Worm (Caenorhabditis elegans) whole organism, L3 larva: Measurements from ENCODE around the gene nxf-1.

Experiments used
- R02D3.7 ChIP-seq: fragments of 150-350 bp; optimal IDR thresholded peaks from 2 replicates; lab custom pipeline; 2014; ENCODE audit warnings: missing biosample characterization, missing genetic modification characterization
- ZK546.5 ChIP-seq: sonication (generic microtip); optimal IDR thresholded peaks from 2 replicates; lab custom pipeline; 2017; ENCODE audit warnings: missing biosample characterization, missing genetic modification characterization
- ama-1 ChIP-seq: fragments of 150-350 bp; optimal IDR thresholded peaks from 2 replicates; lab custom pipeline; 2018
- ceh-28 ChIP-seq: fragments of 150-350 bp; optimal IDR thresholded peaks from 2 replicates; lab custom pipeline; 2014; ENCODE audit warnings: missing biosample characterization, missing genetic modification reagents, missing genetic modification characterization
- ceh-82 ChIP-seq: fragments of 150-350 bp; optimal IDR thresholded peaks from 2 replicates; lab custom pipeline; 2014; ENCODE audit warnings: missing biosample characterization, missing genetic modification characterization
- egl-5 ChIP-seq: fragments of 150-350 bp; optimal IDR thresholded peaks from 2 replicates; lab custom pipeline; 2017; ENCODE audit warnings: missing biosample characterization, missing genetic modification reagents, missing genetic modification characterization, inconsistent platforms
- elt-1 ChIP-seq: fragments of 150-350 bp; optimal IDR thresholded peaks from 2 replicates; lab custom pipeline; 2014; ENCODE audit warnings: missing biosample characterization, missing genetic modification characterization
- elt-3 ChIP-seq, 3 experiments: fragments of 150-350 bp in 1 of 3; sonication (generic microtip) in 2 of 3; optimal IDR thresholded peaks; 2 replicates in 2 of 3; 4 replicates in 1 of 3; lab custom pipeline; 2014 to 2017; ENCODE audit warnings: missing biosample characterization in 3 of 3, missing genetic modification characterization in 3 of 3
- fkh-10 ChIP-seq: sonication (generic microtip); optimal IDR thresholded peaks from 2 replicates; lab custom pipeline; 2017; ENCODE audit warnings: missing biosample characterization, missing genetic modification reagents, missing genetic modification characterization
- fkh-2 ChIP-seq: fragments of 150-350 bp; optimal IDR thresholded peaks from 2 replicates; lab custom pipeline; 2014; ENCODE audit warnings: missing biosample characterization, missing genetic modification reagents, missing genetic modification characterization
- fos-1 ChIP-seq: fragments of 150-350 bp; optimal IDR thresholded peaks from 2 replicates; lab custom pipeline; 2014; ENCODE audit warnings: missing biosample characterization, missing genetic modification characterization
- hmg-11 ChIP-seq: sonication (generic microtip); optimal IDR thresholded peaks from 2 replicates; lab custom pipeline; 2016; ENCODE audit warnings: missing genetic modification characterization, missing compliant biosample characterization
- jun-1 ChIP-seq: fragments of 150-350 bp; optimal IDR thresholded peaks from 2 replicates; lab custom pipeline; 2014; ENCODE audit warnings: missing biosample characterization, missing genetic modification reagents, missing genetic modification characterization
- lin-15B ChIP-seq: fragments of 150-350 bp; optimal IDR thresholded peaks from 2 replicates; lab custom pipeline; 2014; ENCODE audit warnings: missing biosample characterization, missing genetic modification characterization
- lsy-12 ChIP-seq: sonication (generic microtip); optimal IDR thresholded peaks from 2 replicates; lab custom pipeline; 2016; ENCODE audit warnings: mild to moderate bottlenecking, missing genetic modification characterization, missing compliant biosample characterization
- mdl-1 ChIP-seq: fragments of 150-350 bp; optimal IDR thresholded peaks from 2 replicates; lab custom pipeline; 2014; ENCODE audit warnings: missing biosample characterization, missing genetic modification characterization
- mml-1 ChIP-seq: fragments of 150-350 bp; sonication (generic microtip); optimal IDR thresholded peaks from 3 replicates; lab custom pipeline; 2014; ENCODE audit warnings: missing biosample characterization, missing genetic modification characterization
- nfya-1 ChIP-seq: sonication (generic microtip); optimal IDR thresholded peaks from 2 replicates; lab custom pipeline; 2017; ENCODE audit warnings: missing genetic modification characterization, mild to moderate bottlenecking, missing compliant biosample characterization, antibody characterized with exemption, moderate library complexity; ENCODE audit not compliant: insufficient read depth
- nhr-12 ChIP-seq: fragments of 150-350 bp; optimal IDR thresholded peaks from 2 replicates; lab custom pipeline; 2014; ENCODE audit warnings: missing biosample characterization, missing genetic modification characterization
- nhr-23 ChIP-seq: fragments of 150-350 bp; optimal IDR thresholded peaks from 2 replicates; lab custom pipeline; 2014; ENCODE audit warnings: missing biosample characterization, missing genetic modification reagents, missing genetic modification characterization
- nhr-237 ChIP-seq: fragments of 150-350 bp; optimal IDR thresholded peaks from 2 replicates; lab custom pipeline; 2014; ENCODE audit warnings: missing biosample characterization, missing genetic modification characterization
- nhr-28 ChIP-seq: fragments of 150-350 bp; optimal IDR thresholded peaks from 2 replicates; lab custom pipeline; 2014; ENCODE audit warnings: missing biosample characterization, missing genetic modification characterization
- nhr-67 ChIP-seq: fragments of 150-350 bp; optimal IDR thresholded peaks from 2 replicates; lab custom pipeline; 2014; ENCODE audit warnings: missing biosample characterization, missing genetic modification characterization
- nhr-76 ChIP-seq: fragments of 150-350 bp; sonication (generic microtip); optimal IDR thresholded peaks from 5 replicates; lab custom pipeline; 2014; ENCODE audit warnings: missing biosample characterization, missing genetic modification characterization
- nhr-77 ChIP-seq: fragments of 150-350 bp; optimal IDR thresholded peaks from 2 replicates; lab custom pipeline; 2014; ENCODE audit warnings: missing biosample characterization, missing genetic modification characterization
- pqm-1 ChIP-seq: fragments of 150-350 bp; optimal IDR thresholded peaks from 2 replicates; lab custom pipeline; 2017; ENCODE audit warnings: missing biosample characterization, missing genetic modification characterization, inconsistent platforms
- sea-2 ChIP-seq: fragments of 150-350 bp; sonication (generic microtip); optimal IDR thresholded peaks from 4 replicates; lab custom pipeline; 2014; ENCODE audit warnings: missing biosample characterization, missing genetic modification reagents, missing genetic modification characterization
- skn-1 ChIP-seq: fragments of 150-350 bp; optimal IDR thresholded peaks from 2 replicates; lab custom pipeline; 2014; ENCODE audit warnings: missing biosample characterization, missing genetic modification characterization
- tbx-2 ChIP-seq: sonication (generic microtip); optimal IDR thresholded peaks from 2 replicates; lab custom pipeline; 2016; ENCODE audit warnings: mild to moderate bottlenecking, missing genetic modification characterization, missing compliant biosample characterization
- unc-39 ChIP-seq: sonication (generic microtip); optimal IDR thresholded peaks from 4 replicates; lab custom pipeline; 2017; ENCODE audit warnings: missing biosample characterization, missing genetic modification characterization
- zag-1 ChIP-seq: fragments of 150-350 bp; optimal IDR thresholded peaks from 2 replicates; lab custom pipeline; 2014; ENCODE audit warnings: missing biosample characterization, missing genetic modification characterization
- ztf-11 ChIP-seq: fragments of 150-350 bp; optimal IDR thresholded peaks from 2 replicates; lab custom pipeline; 2014; ENCODE audit warnings: missing biosample characterization, missing genetic modification characterization
- ztf-4 ChIP-seq: fragments of 150-350 bp; optimal IDR thresholded peaks from 2 replicates; lab custom pipeline; 2014; ENCODE audit warnings: missing biosample characterization, missing genetic modification characterization

The nxf-1 gene

ce11 chrV:14436195-14436594 lies 21.4 kb upstream of the nxf-1 start:
- TF ChIP-seq lsy-12 (tag; lab: Kevin White, UChicago) (no peak), nhr-28 (tag; lab: Kevin White, UChicago) (no peak), nhr-76 (tag; lab: Kevin White, UChicago) (no peak), sea-2 (no peak), mml-1 (tag; lab: Kevin White, UChicago) (no peak), elt-1 (tag; lab: Kevin White, UChicago) (no peak), lin-15B (tag; lab: Kevin White, UChicago) (no peak), nhr-12 (no peak), fos-1 (tag; lab: Kevin White, UChicago) (no peak), nhr-77 (no peak), nhr-67 (tag; lab: Kevin White, UChicago) (no peak), hmg-11 (no peak), ceh-82 (tag; lab: Kevin White, UChicago) (no peak), ztf-4 (tag; lab: Kevin White, UChicago) (no peak)

ce11 chrV:14433584-14433983 lies 18.8 kb upstream of the nxf-1 start:
- no peak for TF ChIP-seq fkh-10

DNA sequence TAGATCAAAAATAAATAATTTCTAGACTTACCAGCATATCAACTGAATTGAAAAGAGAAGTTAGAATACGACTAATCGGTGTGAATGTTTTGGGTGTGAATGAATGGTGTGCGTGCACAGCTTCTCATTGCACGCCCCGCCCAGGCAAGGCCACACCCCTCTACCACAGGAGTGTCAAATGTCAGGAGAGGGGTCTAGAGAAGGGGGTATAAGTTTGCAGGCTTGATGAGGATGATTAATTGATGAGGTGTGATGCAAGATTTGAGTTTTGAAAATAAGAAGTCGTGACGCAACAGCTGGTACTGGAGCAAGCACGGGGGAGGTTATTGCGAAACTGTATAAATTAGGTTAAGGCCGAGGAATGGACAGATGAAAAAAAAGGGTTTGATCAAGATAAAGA lies 17.4 kb upstream of the nxf-1 start, which contains the start of gene egl-1:
egl-1 (minus strand) TSS at position 101 of the 400 bp plus-strand sequence.
- TF ChIP-seq lsy-12 (tag; lab: Kevin White, UChicago) = no peak
- no peak for TF ChIP-seq nhr-23 (tag; lab: Kevin White, UChicago)
- no peak for TF ChIP-seq elt-3 (tag; optimal IDR thresholded peaks at IDR 0.05; lab: Kevin White, UChicago)
- TF ChIP-seq ceh-82 (tag; lab: Kevin White, UChicago) = no peak
- TF ChIP-seq nhr-237 (tag; lab: Kevin White, UChicago) = no peak
- TF ChIP-seq pqm-1 (tag; lab: Kevin White, UChicago) = no peak
- no peak for TF ChIP-seq R02D3.7 (tag; lab: Kevin White, UChicago)
- TF ChIP-seq jun-1 (tag; lab: Kevin White, UChicago) = no peak
- TF ChIP-seq nhr-12 = no peak
- no peak for TF ChIP-seq tbx-2
- TF ChIP-seq fkh-2 (tag; lab: Kevin White, UChicago) = no peak
- TF ChIP-seq nhr-67 (tag; lab: Kevin White, UChicago) = no peak
- no peak for TF ChIP-seq ZK546.5 (tag; lab: Kevin White, UChicago)
- TF ChIP-seq ztf-11 (tag; lab: Kevin White, UChicago) = no peak
- no peak for TF ChIP-seq nfya-1 (tag; lab: Kevin White, UChicago)
- TF ChIP-seq, all 47 proteins: peak for 0

DNA sequence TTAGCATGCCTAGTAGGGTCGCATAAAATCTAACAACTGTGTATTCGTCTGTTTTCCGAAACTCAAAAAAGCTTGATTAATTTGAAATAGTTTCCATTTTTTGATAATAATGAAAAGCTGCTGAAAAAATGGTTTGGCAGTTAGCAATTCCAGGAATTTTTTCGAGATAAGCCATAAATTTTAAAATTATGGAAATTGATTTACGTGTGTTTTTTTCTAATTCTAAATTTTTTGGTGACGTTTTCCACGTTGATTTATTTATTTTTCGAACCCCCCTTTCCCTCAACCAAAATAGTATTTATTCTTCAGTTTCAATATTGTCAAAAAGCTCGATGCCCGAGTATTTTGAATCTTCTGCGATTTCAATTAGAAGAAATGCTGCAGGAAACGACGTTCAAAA lies 14.1 kb upstream of the nxf-1 start, which contains the start of gene F23B12.1:
F23B12.1 (plus strand) TSS at position 301 of the 400 bp plus-strand sequence.
- TF ChIP-seq ama-1 (lab: Kevin White, UChicago) (no peak), nhr-12 (no peak), hmg-11 (no peak), fos-1 (tag; lab: Kevin White, UChicago) (no peak), skn-1 (tag; lab: Kevin White, UChicago) (no peak), nhr-28 (tag; lab: Kevin White, UChicago) (no peak), ceh-28 (tag; lab: Kevin White, UChicago) (no peak), egl-5 (tag; lab: Kevin White, UChicago) (no peak), fkh-10 (no peak), fkh-2 (tag; lab: Kevin White, UChicago) (no peak), mdl-1 (tag; lab: Kevin White, UChicago) (no peak), ceh-82 (tag; lab: Kevin White, UChicago) (no peak), nfya-1 (tag; lab: Kevin White, UChicago) (no peak), zag-1 (tag; lab: Kevin White, UChicago) (no peak), ztf-11 (tag; lab: Kevin White, UChicago) (no peak), unc-39 (tag; lab: Kevin White, UChicago) (no peak), ZK546.5 (tag; lab: Kevin White, UChicago) (no peak)

ce11 chrV:14427069-14427825 lies 12.4 kb upstream of the nxf-1 start:
- no peak for TF ChIP-seq ceh-28 (tag; lab: Kevin White, UChicago)
- TF ChIP-seq zag-1 (tag; lab: Kevin White, UChicago) = no peak
